Fruit fly (Drosophila melanogaster): ENCODE measurements around the gene CG2258.

Gene CG2258

DNA sequence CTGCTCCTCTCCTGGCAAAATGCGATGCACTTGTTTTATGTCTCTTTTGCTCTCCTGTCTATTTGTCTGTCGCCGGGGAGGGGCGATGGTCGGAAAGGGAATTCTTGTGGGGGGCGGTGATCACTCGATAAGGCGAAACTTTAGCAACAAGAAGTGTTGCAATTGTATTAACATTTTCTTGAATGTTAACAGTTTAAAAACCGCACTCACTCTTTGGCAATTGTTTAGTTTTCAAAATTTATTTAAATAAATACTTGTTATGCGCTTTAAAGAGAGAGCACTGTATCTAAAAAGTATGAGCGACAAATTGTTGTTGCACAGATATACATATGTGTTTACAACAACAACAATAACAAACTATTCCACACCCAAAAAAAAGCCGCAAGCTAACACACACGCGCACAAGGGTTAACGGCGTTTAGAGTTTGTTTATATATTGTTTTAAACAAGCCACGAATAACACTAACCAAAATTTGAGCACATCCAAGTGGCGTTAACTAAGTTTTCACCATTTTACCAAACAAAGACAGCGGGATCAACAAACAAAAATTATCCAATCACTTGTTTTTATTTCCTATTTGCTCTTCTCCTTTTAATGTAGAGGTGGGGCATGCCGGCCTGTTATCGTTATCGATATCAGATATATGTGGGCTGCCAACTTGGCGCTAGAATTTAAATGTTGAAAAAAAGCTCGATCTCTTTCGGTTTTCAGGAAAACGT lies at the start of gene CG2258 (continued):
- TF ChIP-seq sna (GFP tag; IDR thresholded peaks at IDR 0.05; ENCODE audit: partially characterized antibody) (no peak), B-H2 (GFP tag; optimal IDR thresholded peaks at IDR 0.05) (peak; percentile 54), CG15696 (tag; optimal IDR thresholded peaks at IDR 0.05) (peak; percentile 51), fd3F (GFP tag; optimal IDR thresholded peaks at IDR 0.05) (peak; percentile 81), Dp (GFP tag; optimal IDR thresholded peaks at IDR 0.05) (peak; percentile 82), chif (GFP tag; optimal IDR thresholded peaks at IDR 0.05) (peak; percentile 71 to 78), sug (tag; optimal IDR thresholded peaks at IDR 0.05) (peak; percentile 67), CG8478 (optimal IDR thresholded peaks at IDR 0.05) (no peak), CG3281 (GFP tag; optimal IDR thresholded peaks at IDR 0.05) (peak; percentile 81), CG16813 (GFP tag; IDR thresholded peaks at IDR 0.05; ENCODE audit: partially characterized antibody) (no peak), pb (GFP tag; optimal IDR thresholded peaks at IDR 0.05) (peak; percentile 38), klu (GFP tag; IDR thresholded peaks at IDR 0.05) (peak; percentile 68), CG10267 (tag; optimal IDR thresholded peaks at IDR 0.05) (peak; percentile 74), CG3838 (GFP tag; optimal IDR thresholded peaks at IDR 0.05) (peak; percentile 15), CG13296 (GFP tag; optimal IDR thresholded peaks at IDR 0.05) (peak; percentile 85), exex (tag; optimal IDR thresholded peaks at IDR 0.05) (peak; percentile 46), CG1792 (GFP tag; optimal IDR thresholded peaks at IDR 0.05) (peak; percentile 62), fu2 (GFP tag; optimal IDR thresholded peaks at IDR 0.05) (peak; percentile 63), CG18599 (GFP tag; optimal IDR thresholded peaks at IDR 0.05) (peak; percentile 86), D19A (tag; optimal IDR thresholded peaks at IDR 0.05) (peak; percentile 82), bbx (GFP tag; IDR thresholded peaks at IDR 0.05; ENCODE audit: partially characterized antibody) (peak; percentile 20; the same call in 1 of the 2 replicates), repo (GFP tag; optimal IDR thresholded peaks at IDR 0.05) (peak; percentile 62), prd (optimal IDR thresholded peaks at IDR 0.05) (no peak), prd (GFP tag; IDR thresholded peaks at IDR 0.05) (peak; percentile 86), lola (GFP tag; optimal IDR thresholded peaks at IDR 0.05) (peak in 1 of 3 experiments; percentile 58), kni (GFP tag; optimal IDR thresholded peaks at IDR 0.05) (no peak), CG30020 (tag; optimal IDR thresholded peaks at IDR 0.05) (no peak), CG34224 (GFP tag; IDR thresholded peaks at IDR 0.05; ENCODE audit: partially characterized antibody) (no peak; the same call in 2 of the 3 replicates), CG17361 (GFP tag; IDR thresholded peaks at IDR 0.05) (peak; percentile 84), H2.0 (GFP tag; IDR thresholded peaks at IDR 0.05) (peak; percentile 78), CG8281 (tag; optimal IDR thresholded peaks at IDR 0.05) (peak; percentile 30), sima (GFP tag; optimal IDR thresholded peaks at IDR 0.05) (no peak), chinmo (GFP tag; IDR thresholded peaks at IDR 0.05; ENCODE audit: partially characterized antibody) (0 out of 4 replicates have a peak, but pooled peaks have one; percentile 29), CG9215 (GFP tag; IDR thresholded peaks at IDR 0.05) (peak; percentile 72), CG17568 (GFP tag; optimal IDR thresholded peaks at IDR 0.05) (peak; percentile 70), zf30C (GFP tag; optimal IDR thresholded peaks at IDR 0.05) (no peak), Sin3A (optimal IDR thresholded peaks at IDR 0.05) (no peak), shn (GFP tag; optimal IDR thresholded peaks at IDR 0.05) (no peak), CG11398 (GFP tag; optimal IDR thresholded peaks at IDR 0.05) (peak; percentile 66), wor (GFP tag; IDR thresholded peaks at IDR 0.05) (peak; percentile 81), crc (GFP tag; optimal IDR thresholded peaks at IDR 0.05) (no peak), stwl (tag; optimal IDR thresholded peaks at IDR 0.05) (peak; percentile 40), Stat92E (GFP tag; optimal IDR thresholded peaks at IDR 0.05) (no peak), h (optimal IDR thresholded peaks at IDR 0.05) (no peak), onecut (GFP tag; IDR thresholded peaks at IDR 0.05) (peak; percentile 53; the same call in 1 of the 2 replicates), CG11093 (GFP tag; IDR thresholded peaks at IDR 0.05) (peak; percentile 72; the same call in 2 of the 3 replicates), row (GFP tag; IDR thresholded peaks at IDR 0.05) (peak; percentile 93), CG14441 (GFP tag; IDR thresholded peaks at IDR 0.05) (peak; percentile 88), CG2120 (GFP tag; optimal IDR thresholded peaks at IDR 0.05) (peak; percentile 87), ssp (GFP tag; IDR thresholded peaks at IDR 0.05) (peak; percentile 73)

Measured in whole organism, embryonic.